Fruit fly (Drosophila melanogaster) whole organism, embryonic: ENCODE data around the gene Nrd1.

ENCODE experiments used
- Atf-2 ChIP-seq: fragments of 200-800 bp; sonication (Bioruptor generic); optimal IDR thresholded peaks from 2 replicates; lab custom pipeline; 2016; ENCODE audit warnings: missing biosample characterization, missing genetic modification characterization
- CG10147 ChIP-seq: fragments of 200-800 bp; sonication (Bioruptor generic); optimal IDR thresholded peaks from 2 replicates; lab custom pipeline; 2019; ENCODE audit warnings: missing biosample characterization, mild to moderate bottlenecking, missing genetic modification characterization, moderate library complexity
- CG10267 ChIP-seq: fragments of 200-800 bp; sonication (Bioruptor generic); optimal IDR thresholded peaks from 2 replicates; lab custom pipeline; 2018; ENCODE audit warnings: missing biosample characterization, mild to moderate bottlenecking, missing genetic modification characterization, moderate library complexity
- CG10543 ChIP-seq: fragments of 200-800 bp; sonication (Bioruptor generic); optimal IDR thresholded peaks from 3 replicates; lab custom pipeline; 2017; ENCODE audit warnings: missing biosample characterization, mild to moderate bottlenecking, missing genetic modification characterization, moderate library complexity
- CG10654 ChIP-seq: fragments of 200-800 bp; sonication (Bioruptor generic); optimal IDR thresholded peaks from 2 replicates; lab custom pipeline; 2016; ENCODE audit warnings: missing biosample characterization, missing genetic modification characterization
- CG12391 ChIP-seq: fragments of 200-800 bp; sonication (Bioruptor generic); optimal IDR thresholded peaks from 3 replicates; lab custom pipeline; 2018; ENCODE audit warnings: missing biosample characterization, mild to moderate bottlenecking, missing genetic modification characterization, moderate library complexity
- CG13296 ChIP-seq: fragments of 200-800 bp; sonication (Bioruptor generic); optimal IDR thresholded peaks from 3 replicates; lab custom pipeline; 2018; ENCODE audit warnings: missing biosample characterization, mild to moderate bottlenecking, missing genetic modification characterization
- CG14965 ChIP-seq: fragments of 200-800 bp; sonication (Bioruptor generic); optimal IDR thresholded peaks from 2 replicates; lab custom pipeline; 2016; ENCODE audit warnings: missing biosample characterization, missing genetic modification characterization, borderline replicate concordance
- CG1529 ChIP-seq: fragments of 200-800 bp; sonication (Bioruptor generic); optimal IDR thresholded peaks from 3 replicates; lab custom pipeline; 2018; ENCODE audit warnings: missing biosample characterization, missing genetic modification characterization
- CG17186 ChIP-seq: fragments of 200-800 bp; sonication (Bioruptor generic); optimal IDR thresholded peaks from 3 replicates; lab custom pipeline; 2017; ENCODE audit warnings: missing biosample characterization, missing genetic modification reagents, missing genetic modification characterization
- CG17328 ChIP-seq: fragments of 200-800 bp; sonication (Bioruptor generic); IDR thresholded peaks from 2 replicates; pipeline ENCODE4 v1.3.6; 2022; ENCODE audit warnings: missing biosample characterization, missing genetic modification characterization
- CG3065 ChIP-seq: fragments of 200-800 bp; sonication (Bioruptor generic); optimal IDR thresholded peaks from 2 replicates; lab custom pipeline; 2016; ENCODE audit warnings: missing biosample characterization, missing genetic modification characterization
- CG34376 ChIP-seq: fragments of 200-800 bp; sonication (Bioruptor generic); optimal IDR thresholded peaks from 2 replicates; lab custom pipeline; 2018; ENCODE audit warnings: missing biosample characterization, mild to moderate bottlenecking, missing genetic modification characterization
- CG3847 ChIP-seq: fragments of 200-800 bp; sonication (Bioruptor generic); IDR thresholded peaks from 2 replicates; pipeline ENCODE4 v1.3.6; 2022; ENCODE audit warnings: missing biosample characterization, missing genetic modification characterization
- CG4854 ChIP-seq: fragments of 200-800 bp; sonication (Bioruptor generic); optimal IDR thresholded peaks from 2 replicates; lab custom pipeline; 2016; ENCODE audit warnings: missing biosample characterization, missing genetic modification characterization, inconsistent platforms
- CG5180 ChIP-seq: fragments of 200-800 bp; sonication (Bioruptor generic); optimal IDR thresholded peaks from 3 replicates; lab custom pipeline; 2017; ENCODE audit warnings: missing biosample characterization, missing genetic modification characterization, mild to moderate bottlenecking, moderate library complexity, missing genetic modification reagents
- CG5245 ChIP-seq: fragments of 200-800 bp; sonication (Bioruptor generic); optimal IDR thresholded peaks from 3 replicates; lab custom pipeline; 2016; ENCODE audit warnings: missing biosample characterization, missing genetic modification characterization
- CG6175 ChIP-seq: fragments of 200-800 bp; sonication (Bioruptor generic); IDR thresholded peaks from 3 replicates; pipeline ENCODE4 v1.3.6; 2022; ENCODE audit warnings: missing biosample characterization, missing genetic modification characterization
- CG6791 ChIP-seq: fragments of 200-800 bp; sonication (Bioruptor generic); IDR thresholded peaks from 3 replicates; pipeline ENCODE4 v1.3.6; 2022; ENCODE audit warnings: missing biosample characterization, missing genetic modification characterization; ENCODE audit not compliant: partially characterized antibody
- CG8281 ChIP-seq: fragments of 200-800 bp; sonication (Bioruptor generic); optimal IDR thresholded peaks from 2 replicates; lab custom pipeline; 2018; ENCODE audit warnings: missing biosample characterization, mild to moderate bottlenecking, missing genetic modification characterization, moderate library complexity
- CG8478 ChIP-seq: fragments of >200 bp; optimal IDR thresholded peaks from 2 replicates; lab custom pipeline; 2018
- CG8944 ChIP-seq: fragments of 200-800 bp; sonication (Bioruptor generic); optimal IDR thresholded peaks from 3 replicates; lab custom pipeline; 2016; ENCODE audit warnings: missing biosample characterization, missing genetic modification characterization
- CkIIα-i1 ChIP-seq: fragments of 200-800 bp; sonication (Bioruptor generic); IDR thresholded peaks from 2 replicates; pipeline ENCODE4 v1.3.6; 2022; ENCODE audit warnings: missing biosample characterization, missing genetic modification characterization
- Dbx ChIP-seq: fragments of 200-800 bp; sonication (Bioruptor generic); IDR thresholded peaks from 3 replicates; pipeline ENCODE4 v1.3.6; 2022; ENCODE audit warnings: missing biosample characterization, missing genetic modification characterization
- Dp ChIP-seq: fragments of 200-800 bp; sonication (Bioruptor generic); optimal IDR thresholded peaks from 2 replicates; lab custom pipeline; 2018; ENCODE audit warnings: missing biosample characterization, mild to moderate bottlenecking, missing genetic modification characterization, moderate library complexity
- E2f2 ChIP-seq: fragments of 200-800 bp; sonication (Bioruptor generic); IDR thresholded peaks from 2 replicates; pipeline ENCODE4 v1.3.6; 2022; ENCODE audit warnings: missing biosample characterization, missing genetic modification characterization
- Elba2 ChIP-seq: fragments of 200-800 bp; sonication (Bioruptor generic); optimal IDR thresholded peaks from 3 replicates; lab custom pipeline; 2016; ENCODE audit warnings: missing biosample characterization, missing genetic modification characterization
- Fer3 ChIP-seq: fragments of 200-800 bp; sonication (Bioruptor generic); optimal IDR thresholded peaks from 2 replicates; lab custom pipeline; 2018; ENCODE audit warnings: missing biosample characterization, mild to moderate bottlenecking, missing genetic modification characterization, moderate library complexity
- HLH54F ChIP-seq: fragments of 200-800 bp; sonication (Bioruptor generic); optimal IDR thresholded peaks from 3 replicates; lab custom pipeline; 2016; ENCODE audit warnings: missing biosample characterization, missing genetic modification characterization
- HmgD ChIP-seq: fragments of 200-800 bp; sonication (Bioruptor generic); optimal IDR thresholded peaks from 3 replicates; lab custom pipeline; 2016; ENCODE audit warnings: missing biosample characterization, missing genetic modification characterization
- Hmx ChIP-seq: fragments of 200-800 bp; sonication (Bioruptor generic); optimal IDR thresholded peaks from 2 replicates; lab custom pipeline; 2016; ENCODE audit warnings: missing biosample characterization, missing genetic modification characterization
- abd-A ChIP-seq: fragments of 200-800 bp; sonication (Bioruptor generic); optimal IDR thresholded peaks from 3 replicates; lab custom pipeline; 2019; ENCODE audit warnings: missing biosample characterization, mild to moderate bottlenecking, missing genetic modification characterization, moderate library complexity
- cas ChIP-seq: fragments of 200-800 bp; sonication (Bioruptor generic); IDR thresholded peaks from 2 replicates; pipeline ENCODE4 v1.3.6; 2022; ENCODE audit warnings: missing biosample characterization, missing genetic modification characterization
- danr ChIP-seq: fragments of 200-800 bp; sonication (Bioruptor generic); IDR thresholded peaks from 2 replicates; pipeline ENCODE4 v1.3.6; 2022; ENCODE audit warnings: missing biosample characterization, missing genetic modification characterization
- fd102C ChIP-seq: fragments of 200-800 bp; sonication (Bioruptor generic); optimal IDR thresholded peaks from 2 replicates; lab custom pipeline; 2018; ENCODE audit warnings: missing biosample characterization, mild to moderate bottlenecking, missing genetic modification characterization, moderate library complexity
- fd96Cb ChIP-seq: fragments of 200-800 bp; sonication (Bioruptor generic); optimal IDR thresholded peaks from 2 replicates; lab custom pipeline; 2018; ENCODE audit warnings: missing biosample characterization, mild to moderate bottlenecking, missing genetic modification characterization, moderate library complexity
- grau ChIP-seq: fragments of 200-800 bp; optimal IDR thresholded peaks from 3 replicates; lab custom pipeline; 2019; ENCODE audit warnings: missing biosample characterization, mild to moderate bottlenecking, missing genetic modification characterization, moderate library complexity
- ham ChIP-seq: fragments of 200-800 bp; sonication (Bioruptor generic); IDR thresholded peaks from 2 replicates; pipeline ENCODE4 v1.3.6; 2022; ENCODE audit warnings: missing biosample characterization, missing genetic modification characterization
- knrl ChIP-seq: fragments of 200-800 bp; sonication (Bioruptor generic); IDR thresholded peaks from 3 replicates; pipeline ENCODE4 v1.3.6; 2022; ENCODE audit warnings: missing biosample characterization, missing genetic modification characterization; ENCODE audit not compliant: partially characterized antibody
- mirr ChIP-seq: fragments of 200-800 bp; sonication (Bioruptor generic); optimal IDR thresholded peaks from 3 replicates; lab custom pipeline; 2018; ENCODE audit warnings: missing biosample characterization, mild to moderate bottlenecking, missing genetic modification characterization
- pan ChIP-seq, 4 experiments: fragments of >200 bp in 3 of 4; fragments of 200-800 bp in 1 of 4; sonication (Bioruptor generic) in 1 of 4; optimal IDR thresholded peaks in 3 of 4; IDR thresholded peaks in 1 of 4; 2 replicates each; pipeline versions ENCODE4 v1.3.6 to Lab custom; 2017 to 2022; ENCODE audit warnings: missing biosample characterization in 2 of 4, missing genetic modification characterization in 2 of 4, mixed read lengths in 1 of 4
- pros ChIP-seq: fragments of 200-800 bp; sonication (Bioruptor generic); optimal IDR thresholded peaks from 3 replicates; lab custom pipeline; 2019; ENCODE audit warnings: missing biosample characterization, mild to moderate bottlenecking, missing genetic modification characterization, moderate library complexity
- repo ChIP-seq: fragments of 200-800 bp; sonication (Bioruptor generic); optimal IDR thresholded peaks from 2 replicates; lab custom pipeline; 2016; ENCODE audit warnings: missing biosample characterization, missing genetic modification characterization
- row ChIP-seq: fragments of 200-800 bp; sonication (Bioruptor generic); IDR thresholded peaks from 3 replicates; pipeline ENCODE4 v1.3.6; 2022; ENCODE audit warnings: missing biosample characterization, missing genetic modification characterization
- seq ChIP-seq: fragments of 200-800 bp; sonication (Bioruptor generic); IDR thresholded peaks from 2 replicates; pipeline ENCODE4 v1.3.6; 2022; ENCODE audit warnings: missing biosample characterization, missing genetic modification characterization
- tgo ChIP-seq: fragments of 200-800 bp; sonication (Bioruptor generic); IDR thresholded peaks from 3 replicates; pipeline ENCODE4 v1.3.6; 2022; ENCODE audit warnings: missing biosample characterization, missing genetic modification characterization
- tio ChIP-seq: fragments of 200-800 bp; sonication (Bioruptor generic); optimal IDR thresholded peaks from 2 replicates; lab custom pipeline; 2017; ENCODE audit warnings: missing biosample characterization, missing genetic modification characterization, inconsistent platforms
- tna ChIP-seq: fragments of 200-800 bp; sonication (Bioruptor generic); IDR thresholded peaks from 2 replicates; pipeline ENCODE4 v1.3.6; 2022; ENCODE audit warnings: missing biosample characterization, missing genetic modification characterization; ENCODE audit not compliant: partially characterized antibody
- vnd ChIP-seq: fragments of 200-800 bp; sonication (Bioruptor generic); IDR thresholded peaks from 3 replicates; pipeline ENCODE4 v1.3.6; 2022; ENCODE audit warnings: missing biosample characterization, missing genetic modification characterization; ENCODE audit not compliant: partially characterized antibody
- wdn ChIP-seq: fragments of 200-800 bp; sonication (Bioruptor generic); IDR thresholded peaks from 2 replicates; pipeline ENCODE4 v1.3.6; 2022; ENCODE audit warnings: missing biosample characterization, missing genetic modification characterization

Nrd1 gene

dm6 chrX:11915154-11915593 lies 46.5 kb upstream of the Nrd1 start (continued):
- TF ChIP-seq CG1529 (GFP tag; lab: Kevin White, UChicago), result peak; percentile 78
- peak; percentile 92 for TF ChIP-seq CG12391 (tag; lab: Kevin White, UChicago)
- TF ChIP-seq CG13296, result peak; percentile 93
- no peak for TF ChIP-seq repo
- peak; percentile 88 for TF ChIP-seq CG10147
- TF ChIP-seq CG14965 (GFP tag; lab: Kevin White, UChicago), result no peak
- TF ChIP-seq CG10267 (tag; lab: Kevin White, UChicago), result peak; percentile 87
- TF ChIP-seq cas (GFP tag; lab: Robert Waterston, UW), result peak; percentile 64; the same call in 1 of the 2 replicates
- peak; percentile 84 for TF ChIP-seq seq
- peak; percentile 83 for TF ChIP-seq CG5180 (GFP tag; lab: Kevin White, UChicago)
- TF ChIP-seq wdn, result no peak
- TF ChIP-seq knrl, result no peak
- TF ChIP-seq Dbx (GFP tag; lab: Robert Waterston, UW), result peak; percentile 82
- TF ChIP-seq ham (GFP tag; lab: Robert Waterston, UW), result no peak
- no peak for TF ChIP-seq vnd (GFP tag; lab: Robert Waterston, UW)
- TF ChIP-seq E2f2 (GFP tag; lab: Robert Waterston, UW), result peak; percentile 67
- TF ChIP-seq fd102C (GFP tag; lab: Kevin White, UChicago), result peak; percentile 54
- TF ChIP-seq CkIIα-i1 (GFP tag; lab: Robert Waterston, UW), result no peak
- TF ChIP-seq tio (GFP tag; lab: Kevin White, UChicago), result peak; percentile 84
- peak; percentile 11 for TF ChIP-seq CG5245 (GFP tag; lab: Kevin White, UChicago)
- TF ChIP-seq danr (GFP tag; lab: Robert Waterston, UW), result peak; percentile 85
- peak; percentile 53 for TF ChIP-seq pros (GFP tag; lab: Kevin White, UChicago)
- peak; percentile 48 for TF ChIP-seq mirr
- TF ChIP-seq Dp, result no peak
- TF ChIP-seq Atf-2, result no peak
- no peak for TF ChIP-seq CG4854 (GFP tag; lab: Kevin White, UChicago)
- TF ChIP-seq row, result peak; percentile 91
- peak; percentile 91 for TF ChIP-seq fd96Cb
- TF ChIP-seq Elba2 (GFP tag; lab: Kevin White, UChicago), result peak; percentile 22
- peak; percentile 71 for TF ChIP-seq CG10654
- TF ChIP-seq CG10543 (GFP tag; lab: Kevin White, UChicago), result peak; percentile 94
- TF ChIP-seq CG8478 (lab: Kevin White, UChicago), result no peak
- TF ChIP-seq abd-A (tag; lab: Kevin White, UChicago), result peak; percentile 59
- TF ChIP-seq pan (optimal IDR thresholded peaks at IDR 0.05; lab: Kevin White, UChicago), result no peak
- TF ChIP-seq pan (GFP tag; optimal IDR thresholded peaks at IDR 0.05 in 1 of 2, IDR thresholded peaks at IDR 0.05 in 1 of 2), result peak in 1 of 2 experiments; percentile 91
- no peak for TF ChIP-seq CG6791 (GFP tag; lab: Robert Waterston, UW)
- peak; percentile 86 for TF ChIP-seq Fer3 (tag; lab: Kevin White, UChicago)
- peak; percentile 92 for TF ChIP-seq CG6175
- TF ChIP-seq CG17186 (GFP tag; lab: Kevin White, UChicago), result peak; percentile 54
- TF ChIP-seq CG3847 (GFP tag; lab: Robert Waterston, UW), result peak; percentile 77
- no peak for TF ChIP-seq tna
- TF ChIP-seq tgo, result peak; percentile 90
- no peak for TF ChIP-seq HmgD (GFP tag; lab: Kevin White, UChicago)
- TF ChIP-seq grau (tag; lab: Kevin White, UChicago), result peak; percentile 94
- no peak for TF ChIP-seq CG8944
- TF ChIP-seq HLH54F (GFP tag; lab: Kevin White, UChicago), result no peak
- no peak for TF ChIP-seq Hmx
- peak; percentile 80 for TF ChIP-seq CG8281 (tag; lab: Kevin White, UChicago)
- peak; percentile 81 for TF ChIP-seq CG34376
- peak; percentile 78 for TF ChIP-seq CG17328
- peak; percentile 35 for TF ChIP-seq CG3065 (GFP tag; lab: Kevin White, UChicago)
